Worm (Caenorhabditis elegans) whole organism, L3 larva: ENCODE measurements around the gene C05C12.1.

Experiments
- R02D3.7 ChIP-seq: fragments of 150-350 bp; optimal IDR thresholded peaks from 2 replicates; lab custom pipeline; 2014; ENCODE audit warnings: missing biosample characterization, missing genetic modification characterization
- elt-2 ChIP-seq: sonication (generic microtip); optimal IDR thresholded peaks from 2 replicates; lab custom pipeline; 2016; ENCODE audit warnings: missing genetic modification reagents, mild to moderate bottlenecking, missing genetic modification characterization, missing compliant biosample characterization
- nhr-28 ChIP-seq: fragments of 150-350 bp; optimal IDR thresholded peaks from 2 replicates; lab custom pipeline; 2014; ENCODE audit warnings: missing biosample characterization, missing genetic modification characterization
- snpc-4 ChIP-seq: fragments of 150-350 bp; optimal IDR thresholded peaks from 2 replicates; lab custom pipeline; 2014; ENCODE audit warnings: missing biosample characterization, missing genetic modification characterization

- no peak for TF ChIP-seq snpc-4 (tag; lab: Kevin White, UChicago)
- TF ChIP-seq nhr-28 (tag; lab: Kevin White, UChicago): no peak
- TF ChIP-seq elt-2: no peak
- TF ChIP-seq R02D3.7 (tag; lab: Kevin White, UChicago): no peak
Measured at ce11 chrIV:11218037-11218436, 35.8 kb upstream of the C05C12.1 start, which contains the start of gene zip-6.
